Worm (Caenorhabditis elegans) whole organism, L1 larva: Measurements from ENCODE around the gene Y53F4B.7.
"Not testable (repeated sequence)": the region's sequence is repeated elsewhere in the genome, so short reads cannot be mapped to it uniquely, and the experiment has no call there.

Experiments used
- C34B4.2 ChIP-seq: sonication (generic microtip); optimal IDR thresholded peaks from 2 replicates; lab custom pipeline; 2017; ENCODE audit warnings: mild to moderate bottlenecking, missing genetic modification characterization, missing compliant biosample characterization
- F16B12.6 ChIP-seq: fragments of 150-350 bp; optimal IDR thresholded peaks from 2 replicates; lab custom pipeline; 2014; ENCODE audit warnings: missing biosample characterization, missing genetic modification characterization
- alr-1 ChIP-seq: fragments of 200-800 bp; sonication (Bioruptor generic); optimal IDR thresholded peaks from 2 replicates; lab custom pipeline; 2018; ENCODE audit warnings: borderline replicate concordance, mild to moderate bottlenecking, missing genetic modification characterization, missing compliant biosample characterization
- blmp-1 ChIP-seq: fragments of 150-350 bp; optimal IDR thresholded peaks from 2 replicates; lab custom pipeline; 2014; ENCODE audit warnings: missing biosample characterization, missing genetic modification characterization
- ceh-82 ChIP-seq, 3 experiments: fragments of 150-350 bp in 1 of 3; sonication (generic microtip) in 2 of 3; optimal IDR thresholded peaks; 2 replicates each; lab custom pipeline; 2014 to 2017; ENCODE audit warnings: missing biosample characterization in 3 of 3, missing genetic modification characterization in 3 of 3
- ces-1 ChIP-seq: fragments of 150-350 bp; optimal IDR thresholded peaks from 2 replicates; lab custom pipeline; 2014; ENCODE audit warnings: missing biosample characterization, missing genetic modification reagents, missing genetic modification characterization
- dpl-1 ChIP-seq, 3 experiments: fragments of 150-350 bp in 2 of 3; sonication (generic microtip) in 1 of 3; optimal IDR thresholded peaks; 2 replicates each; lab custom pipeline; 2014 to 2017; ENCODE audit warnings: missing biosample characterization in 3 of 3, missing genetic modification characterization in 3 of 3, missing genetic modification reagents in 3 of 3
- efl-3 ChIP-seq: fragments of 200-800 bp; sonication (Bioruptor generic); optimal IDR thresholded peaks from 2 replicates; lab custom pipeline; 2018; ENCODE audit warnings: mild to moderate bottlenecking, missing genetic modification characterization, missing compliant biosample characterization
- fos-1 ChIP-seq: fragments of 150-350 bp; optimal IDR thresholded peaks from 2 replicates; lab custom pipeline; 2014; ENCODE audit warnings: missing biosample characterization, missing genetic modification characterization
- hlh-4 ChIP-seq: sonication (generic microtip); optimal IDR thresholded peaks from 2 replicates; lab custom pipeline; 2016; ENCODE audit warnings: mild to moderate bottlenecking, missing genetic modification characterization, missing compliant biosample characterization
- irx-1 ChIP-seq: sonication (generic microtip); optimal IDR thresholded peaks from 2 replicates; lab custom pipeline; 2016; ENCODE audit warnings: missing genetic modification characterization, missing compliant biosample characterization
- isw-1 ChIP-seq: fragments of 200-800 bp; sonication (Bioruptor generic); IDR thresholded peaks from 2 replicates; pipeline ENCODE4 v1.3.6; 2022; ENCODE audit warnings: missing genetic modification characterization, missing compliant biosample characterization
- lin-13 ChIP-seq: fragments of 150-350 bp; optimal IDR thresholded peaks from 2 replicates; lab custom pipeline; 2014; ENCODE audit warnings: missing biosample characterization, missing genetic modification reagents, missing genetic modification characterization
- lin-35 ChIP-seq, 2 experiments: fragments of 150-350 bp; optimal IDR thresholded peaks; 2 replicates each; lab custom pipeline; 2014; ENCODE audit warnings: missing biosample characterization in 2 of 2, missing genetic modification characterization in 2 of 2, missing genetic modification reagents in 2 of 2
- mab-9 ChIP-seq: fragments of 200-800 bp; sonication (Bioruptor generic); IDR thresholded peaks from 2 replicates; pipeline ENCODE4 v1.3.6; 2022; ENCODE audit warnings: missing genetic modification reagents, missing genetic modification characterization, missing compliant biosample characterization
- mdl-1 ChIP-seq, 2 experiments: fragments of 150-350 bp; optimal IDR thresholded peaks; 2 replicates each; lab custom pipeline; 2014 to 2017; ENCODE audit warnings: missing biosample characterization in 2 of 2, missing genetic modification characterization in 2 of 2, inconsistent platforms in 1 of 2
- nhr-11 ChIP-seq: fragments of 150-350 bp; optimal IDR thresholded peaks from 2 replicates; lab custom pipeline; 2014; ENCODE audit warnings: missing biosample characterization, missing genetic modification characterization
- nhr-12 ChIP-seq: sonication (generic microtip); optimal IDR thresholded peaks from 2 replicates; lab custom pipeline; 2017; ENCODE audit warnings: missing biosample characterization, missing genetic modification characterization
- nhr-19 ChIP-seq: fragments of 200-800 bp; sonication (Bioruptor generic); conservative IDR thresholded peaks from 2 replicates; pipeline ENCODE4 v1.3.6; 2022; ENCODE audit warnings: missing genetic modification characterization, missing compliant biosample characterization
- nhr-20 ChIP-seq: sonication (generic microtip); optimal IDR thresholded peaks from 2 replicates; lab custom pipeline; 2016; ENCODE audit warnings: mild to moderate bottlenecking, missing genetic modification characterization, missing compliant biosample characterization
- nhr-237 ChIP-seq: fragments of 150-350 bp; optimal IDR thresholded peaks from 2 replicates; lab custom pipeline; 2014; ENCODE audit warnings: missing biosample characterization, missing genetic modification characterization
- nhr-71 ChIP-seq: sonication (generic microtip); optimal IDR thresholded peaks from 2 replicates; lab custom pipeline; 2016; ENCODE audit warnings: mild to moderate bottlenecking, missing genetic modification characterization, moderate library complexity, missing compliant biosample characterization
- nhr-77 ChIP-seq: fragments of 150-350 bp; optimal IDR thresholded peaks from 2 replicates; lab custom pipeline; 2014; ENCODE audit warnings: missing biosample characterization, missing genetic modification characterization
- nhr-84 ChIP-seq: sonication (generic microtip); optimal IDR thresholded peaks from 2 replicates; lab custom pipeline; 2017; ENCODE audit warnings: missing biosample characterization, missing genetic modification characterization
- nhr-85 ChIP-seq: sonication (generic microtip); peaks from one replicate; lab custom pipeline; 2016; ENCODE audit warnings: missing genetic modification characterization, inconsistent platforms, missing compliant biosample characterization
- nhr-90 ChIP-seq: sonication (generic microtip); optimal IDR thresholded peaks from 2 replicates; lab custom pipeline; 2016; ENCODE audit warnings: mild to moderate bottlenecking, missing genetic modification characterization, missing compliant biosample characterization; ENCODE audit not compliant: poor library complexity
- pax-3 ChIP-seq: fragments of 200-800 bp; sonication (Bioruptor generic); optimal IDR thresholded peaks from 2 replicates; lab custom pipeline; 2018; ENCODE audit warnings: mild to moderate bottlenecking, missing genetic modification characterization, moderate library complexity, missing compliant biosample characterization
- pqm-1 ChIP-seq: sonication (generic microtip); optimal IDR thresholded peaks from 3 replicates; lab custom pipeline; 2017; ENCODE audit warnings: missing biosample characterization, missing genetic modification characterization
- snpc-4 ChIP-seq: fragments of 150-350 bp; optimal IDR thresholded peaks from 2 replicates; lab custom pipeline; 2014; ENCODE audit warnings: missing biosample characterization, missing genetic modification characterization
- sptf-1 ChIP-seq: fragments of 150-350 bp; optimal IDR thresholded peaks from 2 replicates; lab custom pipeline; 2014; ENCODE audit warnings: missing biosample characterization, missing genetic modification characterization
- swsn-7 ChIP-seq: sonication (generic microtip); optimal IDR thresholded peaks from 2 replicates; lab custom pipeline; 2016; ENCODE audit warnings: missing genetic modification characterization, missing compliant biosample characterization
- tbx-2 ChIP-seq: sonication (generic microtip); optimal IDR thresholded peaks from 2 replicates; lab custom pipeline; 2016; ENCODE audit warnings: missing genetic modification characterization, missing compliant biosample characterization
- tlp-1 ChIP-seq: fragments of 150-350 bp; optimal IDR thresholded peaks from 2 replicates; lab custom pipeline; 2014; ENCODE audit warnings: missing biosample characterization, missing genetic modification characterization
- unc-130 ChIP-seq: fragments of 150-350 bp; optimal IDR thresholded peaks from 2 replicates; lab custom pipeline; 2017; ENCODE audit warnings: missing biosample characterization, missing genetic modification characterization, inconsistent platforms
- unc-30 ChIP-seq: sonication (generic microtip); optimal IDR thresholded peaks from 2 replicates; lab custom pipeline; 2017; ENCODE audit warnings: missing biosample characterization, missing genetic modification characterization
- unc-86 ChIP-seq: sonication (generic microtip); optimal IDR thresholded peaks from 2 replicates; lab custom pipeline; 2016; ENCODE audit warnings: missing genetic modification characterization, missing compliant biosample characterization
- xbp-1 ChIP-seq: sonication (generic microtip); optimal IDR thresholded peaks from 2 replicates; lab custom pipeline; 2016; ENCODE audit warnings: missing genetic modification characterization, missing compliant biosample characterization
- zag-1 ChIP-seq: fragments of 150-350 bp; optimal IDR thresholded peaks from 2 replicates; lab custom pipeline; 2014; ENCODE audit warnings: missing biosample characterization, missing genetic modification characterization

The Y53F4B.7 gene

ce11 chrII:14969320-14969950 lies 23.3 kb upstream of the Y53F4B.7 start, which contains the start of the genes pole-4, nsun-5 and metl-2 (continued):
- TF ChIP-seq dpl-1 (GFP tag; optimal IDR thresholded peaks at IDR 0.05; lab: Kevin White, UChicago) (peak; percentile 76 to 87 (median 81)), blmp-1 (tag; lab: Kevin White, UChicago) (peak; percentile 54), unc-130 (tag; lab: Kevin White, UChicago) (peak; percentile 37), lin-13 (peak; percentile 10), nhr-19 (GFP tag; lab: Robert Waterston, UW) (peak; percentile 33; the same call in 1 of the 2 replicates), ceh-82 (tag; optimal IDR thresholded peaks at IDR 0.05; lab: Kevin White, UChicago) (peak; percentile 49 to 54 (median 51)), nhr-11 (tag; lab: Kevin White, UChicago) (no peak), pax-3 (no peak), tbx-2 (tag; lab: Kevin White, UChicago) (peak; percentile 59), mdl-1 (tag; optimal IDR thresholded peaks at IDR 0.05; lab: Kevin White, UChicago) (peak in 1 of 2 experiments; percentile 36), ces-1 (GFP tag; lab: Kevin White, UChicago) (no peak), fos-1 (tag; lab: Kevin White, UChicago) (peak; percentile 21), lin-35 (GFP tag; optimal IDR thresholded peaks at IDR 0.05; lab: Kevin White, UChicago) (peak; percentile 81 to 88), pqm-1 (no peak), sptf-1 (tag; lab: Kevin White, UChicago) (no peak), alr-1 (no peak), mab-9 (no peak), nhr-77 (peak; percentile 57), xbp-1 (tag; lab: Kevin White, UChicago) (peak; percentile 55), swsn-7 (tag; lab: Kevin White, UChicago) (peak; percentile 52), F16B12.6 (tag; lab: Kevin White, UChicago) (peak; percentile 91), isw-1 (GFP tag; lab: Robert Waterston, UW) (peak; percentile 63), irx-1 (tag; lab: Kevin White, UChicago) (no peak), snpc-4 (tag; lab: Kevin White, UChicago) (peak; percentile 72)

- TF ChIP-seq efl-3 (GFP tag; lab: Kevin White, UChicago) (no peak), nhr-12 (tag; lab: Kevin White, UChicago) (no peak), nhr-84 (no peak), unc-30 (tag; lab: Kevin White, UChicago) (no peak), ces-1 (GFP tag; lab: Kevin White, UChicago) (no peak), mdl-1 (tag; optimal IDR thresholded peaks at IDR 0.05; lab: Kevin White, UChicago) (no peak), nhr-71 (tag; lab: Kevin White, UChicago) (no peak), nhr-85 (no peak), nhr-90 (no peak), unc-86 (tag; lab: Kevin White, UChicago) (no peak), nhr-237 (tag; lab: Kevin White, UChicago) (no peak), F16B12.6 (tag; lab: Kevin White, UChicago) (no peak), zag-1 (tag; lab: Kevin White, UChicago) (no peak), tlp-1 (tag; lab: Kevin White, UChicago) (no peak), C34B4.2 (no peak), hlh-4 (tag; lab: Kevin White, UChicago) (no peak)
Observed at ce11 chrII:14983909-14984308, 8.8 kb upstream of the Y53F4B.7 start, which contains the start of gene Y53F4B.5. Gene Y53F4B.5, minus strand, starts transcription at chrII:14984009.

- not testable (repeated sequence) for TF ChIP-seq efl-3 (GFP tag; lab: Kevin White, UChicago); nhr-20 (tag; lab: Kevin White, UChicago); F16B12.6 (tag; lab: Kevin White, UChicago)
- TF ChIP-seq, all 84 proteins: peak for 0; not testable (repeated sequence) for 84
Observed at ce11 chrII:14988171-14988570, 4.5 kb upstream of the Y53F4B.7 start, which contains the start of gene Y53F4B.43. Gene Y53F4B.43, plus strand, starts transcription at chrII:14988471.
